Worm (Caenorhabditis elegans) whole organism, early embryonic: ENCODE results near the gene K05B2.2.
A peak's percentile ranks its signal among the peaks of the same experiment; 100 is the strongest.

Experiments
- B0310.2 ChIP-seq: sonication (generic microtip); optimal IDR thresholded peaks from 2 replicates; lab custom pipeline; 2016; ENCODE audit warnings: mild to moderate bottlenecking, missing genetic modification characterization, missing compliant biosample characterization
- F13C5.2 ChIP-seq: sonication (generic microtip); optimal IDR thresholded peaks from 2 replicates; lab custom pipeline; 2017; ENCODE audit warnings: mild to moderate bottlenecking, missing genetic modification characterization, inconsistent platforms, missing compliant biosample characterization
- aly-1 ChIP-seq: sonication (generic microtip); optimal IDR thresholded peaks from 2 replicates; lab custom pipeline; 2016; ENCODE audit warnings: missing genetic modification characterization, missing compliant biosample characterization
- ama-1 ChIP-seq: fragments of 150-350 bp; optimal IDR thresholded peaks from 2 replicates; lab custom pipeline; 2014
- ceh-13 ChIP-seq: fragments of 200-800 bp; sonication (Bioruptor generic); optimal IDR thresholded peaks from 2 replicates; lab custom pipeline; 2018; ENCODE audit warnings: mild to moderate bottlenecking, missing genetic modification characterization, missing compliant biosample characterization
- ceh-36 ChIP-seq: sonication (generic microtip); optimal IDR thresholded peaks from 2 replicates; lab custom pipeline; 2016; ENCODE audit warnings: missing genetic modification characterization, inconsistent platforms, missing compliant biosample characterization
- ets-7 ChIP-seq: sonication (generic microtip); optimal IDR thresholded peaks from 2 replicates; lab custom pipeline; 2016; ENCODE audit warnings: missing genotype, missing genetic modification characterization, missing compliant biosample characterization
- flt-1 ChIP-seq: fragments of 200-800 bp; sonication (Bioruptor generic); IDR thresholded peaks from 2 replicates; pipeline ENCODE4 v1.3.6; 2022; ENCODE audit warnings: missing genetic modification characterization, missing compliant biosample characterization
- hmbx-1 ChIP-seq: sonication (generic microtip); optimal IDR thresholded peaks from 2 replicates; lab custom pipeline; 2016; ENCODE audit warnings: mild to moderate bottlenecking, missing genetic modification characterization, missing compliant biosample characterization
- hmg-4 ChIP-seq: fragments of 200-800 bp; sonication (Bioruptor generic); optimal IDR thresholded peaks from 2 replicates; lab custom pipeline; 2018; ENCODE audit warnings: mild to moderate bottlenecking, missing genetic modification characterization, missing compliant biosample characterization
- hnd-1 ChIP-seq: sonication (generic microtip); optimal IDR thresholded peaks from 2 replicates; lab custom pipeline; 2016; ENCODE audit warnings: missing genetic modification characterization, missing compliant biosample characterization
- pes-1 ChIP-seq: fragments of 200-800 bp; sonication (Bioruptor generic); IDR thresholded peaks from 2 replicates; pipeline ENCODE4 v1.3.6; 2022; ENCODE audit warnings: missing genetic modification reagents, missing genetic modification characterization, missing compliant biosample characterization
- scrt-1 ChIP-seq: fragments of 200-800 bp; sonication (Bioruptor generic); IDR thresholded peaks from 2 replicates; pipeline ENCODE4 v1.3.6; 2022; ENCODE audit warnings: missing genetic modification characterization, missing compliant biosample characterization
- sea-1 ChIP-seq: fragments of 200-800 bp; sonication (Bioruptor generic); conservative IDR thresholded peaks from 2 replicates; pipeline ENCODE4 v1.3.6; 2022; ENCODE audit warnings: missing genetic modification characterization, missing compliant biosample characterization
- tbx-11 ChIP-seq: fragments of 200-800 bp; sonication (Bioruptor generic); IDR thresholded peaks from 2 replicates; pipeline ENCODE4 v1.3.6; 2022; ENCODE audit warnings: missing genetic modification characterization, missing compliant biosample characterization
- tbx-37 ChIP-seq: fragments of 200-800 bp; sonication (Bioruptor generic); conservative IDR thresholded peaks from 2 replicates; pipeline ENCODE4 v1.3.6; 2022; ENCODE audit warnings: missing genetic modification reagents, missing genetic modification characterization, missing compliant biosample characterization
- tra-4 ChIP-seq: sonication (generic microtip); optimal IDR thresholded peaks from 2 replicates; lab custom pipeline; 2017; ENCODE audit warnings: missing genetic modification characterization, missing compliant biosample characterization

The K05B2.2 gene

DNA sequence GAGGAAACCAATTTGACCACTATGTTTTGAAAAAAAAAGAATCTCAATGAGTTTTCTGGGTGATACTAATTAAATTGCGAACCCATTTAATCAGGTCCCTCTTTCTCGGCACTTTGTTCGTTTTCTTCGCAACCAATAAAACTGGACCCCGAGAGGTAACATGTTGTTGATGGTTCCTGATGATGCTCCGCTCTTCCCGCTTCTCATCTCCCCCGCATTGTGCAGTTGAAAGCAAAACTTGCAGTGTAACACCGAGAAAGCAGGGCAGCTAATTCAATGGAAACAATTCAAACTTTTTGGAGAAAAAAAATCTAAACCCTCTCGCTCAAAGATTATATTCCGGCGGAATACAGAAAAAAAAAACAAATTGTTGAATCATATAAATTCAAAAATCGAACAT lies 53.6 kb downstream of the K05B2.2 start:
- TF ChIP-seq tbx-37 (GFP tag; lab: Robert Waterston, UW) (no peak), aly-1 (tag; lab: Kevin White, UChicago) (no peak), sea-1 (GFP tag; lab: Robert Waterston, UW) (0 out of 2 replicates have a peak, but pooled peaks have one; percentile 31), flt-1 (no peak), tra-4 (tag; lab: Kevin White, UChicago) (no peak), B0310.2 (tag; lab: Kevin White, UChicago) (no peak), ceh-36 (tag; lab: Kevin White, UChicago) (no peak)

DNA sequence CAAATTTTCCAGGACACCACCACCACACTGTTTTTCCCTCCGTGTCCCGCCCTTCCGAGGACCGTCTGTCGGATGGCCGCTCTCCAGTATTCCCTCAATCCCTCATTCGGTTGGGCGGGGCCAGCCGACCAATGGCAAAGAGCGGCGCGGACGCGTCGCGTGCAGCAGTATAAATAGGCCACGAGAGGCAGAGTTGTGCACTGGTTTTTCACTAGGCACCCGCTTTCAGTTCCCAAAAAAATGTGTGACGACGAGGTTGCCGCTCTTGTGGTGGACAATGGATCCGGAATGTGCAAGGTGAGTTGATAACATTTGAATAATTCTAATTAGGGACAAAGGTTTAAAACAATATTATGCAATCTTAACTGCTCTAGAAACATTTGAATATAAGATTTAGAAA lies 54.5 kb downstream of the K05B2.2 start, which contains the start of gene act-4:
Gene act-4, plus strand, starts transcription at position 200 of the 400 bp plus-strand sequence.
- TF ChIP-seq hmg-4 (GFP tag; lab: Kevin White, UChicago), result peak; percentile 23
- 0 out of 2 replicates have a peak, but pooled peaks have one; percentile 17 for TF ChIP-seq tbx-11 (GFP tag; lab: Robert Waterston, UW)
- no peak for TF ChIP-seq ceh-13 (GFP tag; lab: Kevin White, UChicago)

DNA sequence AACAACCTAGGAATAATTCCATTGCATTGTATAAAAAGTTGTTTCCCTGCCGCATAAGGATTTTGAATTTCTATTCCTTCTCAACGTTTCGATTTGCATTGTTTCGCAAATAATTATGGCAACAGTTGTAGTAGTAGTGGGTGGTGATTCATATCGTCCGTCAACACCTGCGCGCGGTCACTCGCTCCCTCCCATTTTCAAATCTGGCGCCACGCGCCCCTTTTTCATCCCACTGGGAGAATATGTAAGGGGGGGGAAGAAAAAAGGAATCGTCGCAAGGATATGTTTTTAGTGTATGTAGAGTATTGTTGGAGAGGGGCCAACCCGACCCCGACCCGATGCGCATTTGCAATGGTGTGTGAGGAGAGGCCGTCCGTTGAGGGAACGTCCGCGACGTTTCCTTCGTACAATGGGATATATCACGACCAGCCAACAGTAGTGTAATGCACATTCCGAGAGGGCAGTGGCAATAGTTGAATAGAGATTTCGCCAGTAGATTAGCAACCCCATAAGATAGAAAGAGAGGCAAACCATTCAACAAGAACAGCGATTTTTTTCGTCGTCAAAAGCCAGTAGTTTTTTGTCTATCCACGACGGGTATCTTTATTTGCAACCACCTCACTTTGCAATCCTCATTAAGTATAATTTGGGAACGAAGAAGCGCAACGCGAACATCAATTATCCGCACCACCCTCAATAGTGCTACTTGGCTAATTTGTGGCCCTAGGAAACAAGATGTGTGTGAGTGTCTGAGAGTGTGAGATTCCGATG lies 55.2 kb downstream of the K05B2.2 start:
- TF ChIP-seq ceh-13 (GFP tag; lab: Kevin White, UChicago) (no peak), tbx-37 (GFP tag; lab: Robert Waterston, UW) (no peak; the same call in 1 of the 2 replicates), pes-1 (GFP tag; lab: Robert Waterston, UW) (peak; percentile 69), ama-1 (lab: Kevin White, UChicago) (no peak), hmg-4 (GFP tag; lab: Kevin White, UChicago) (peak; percentile 4), tbx-11 (GFP tag; lab: Robert Waterston, UW) (peak; percentile 75; the same call in 1 of the 2 replicates), hmbx-1 (tag; lab: Kevin White, UChicago) (no peak), hnd-1 (no peak), sea-1 (GFP tag; lab: Robert Waterston, UW) (peak; percentile 31; the same call in 1 of the 2 replicates), B0310.2 (tag; lab: Kevin White, UChicago) (peak; percentile 81), flt-1 (peak; percentile 58; the same call in 1 of the 2 replicates), F13C5.2 (tag; lab: Kevin White, UChicago) (no peak), ets-7 (tag; lab: Kevin White, UChicago) (no peak), scrt-1 (GFP tag; lab: Robert Waterston, UW) (peak; percentile 74), aly-1 (tag; lab: Kevin White, UChicago) (no peak)
